Fruit fly (Drosophila melanogaster) whole organism, adult: ENCODE data around the gene CG13408.

Experiments
- CG11617 ChIP-seq: fragments of 200-800 bp; sonication (Bioruptor generic); optimal IDR thresholded peaks from 2 replicates; lab custom pipeline; 2017; ENCODE audit warnings: mild to moderate bottlenecking, missing biosample characterization, missing genetic modification reagents, missing genetic modification characterization
- CG12768 ChIP-seq: fragments of 200-800 bp; sonication (Bioruptor generic); optimal IDR thresholded peaks from 2 replicates; lab custom pipeline; 2017; ENCODE audit warnings: missing biosample characterization, missing genetic modification characterization, mild to moderate bottlenecking, moderate library complexity, missing genetic modification reagents
- CG33017 ChIP-seq: fragments of 200-800 bp; sonication (Bioruptor generic); optimal IDR thresholded peaks from 2 replicates; lab custom pipeline; 2018; ENCODE audit warnings: missing biosample characterization, mild to moderate bottlenecking, missing genetic modification characterization, moderate library complexity
- Clk ChIP-seq: fragments of 200-800 bp; sonication (Bioruptor generic); optimal IDR thresholded peaks from 2 replicates; lab custom pipeline; 2017; ENCODE audit warnings: missing biosample characterization, missing genetic modification characterization
- Crg-1 ChIP-seq: fragments of 200-800 bp; sonication (Bioruptor generic); optimal IDR thresholded peaks from 2 replicates; lab custom pipeline; 2016; ENCODE audit warnings: missing biosample characterization, missing genetic modification characterization
- Hr96 ChIP-seq: fragments of 200-800 bp; sonication (Bioruptor generic); optimal IDR thresholded peaks from 2 replicates; lab custom pipeline; 2016; ENCODE audit warnings: missing biosample characterization, missing genetic modification characterization
- kay ChIP-seq: fragments of 200-800 bp; sonication (Bioruptor generic); peaks from one replicate; lab custom pipeline; 2016; ENCODE audit warnings: missing biosample characterization, missing genetic modification characterization, borderline replicate concordance
- toe ChIP-seq: fragments of 200-800 bp; sonication (Bioruptor generic); optimal IDR thresholded peaks from 2 replicates; lab custom pipeline; 2016; ENCODE audit warnings: missing biosample characterization, missing genetic modification characterization

dm6 chr3R:22119354-22119753 is 39.2 kb downstream of the CG13408 start, which contains the start of gene Ir94c:
- TF ChIP-seq CG12768, result no peak
- TF ChIP-seq Hr96 (GFP tag; lab: Kevin White, UChicago), result no peak
- no peak for TF ChIP-seq kay
- TF ChIP-seq CG33017 (tag; lab: Kevin White, UChicago), result no peak
- TF ChIP-seq toe, result no peak
- no peak for TF ChIP-seq Crg-1
- no peak for TF ChIP-seq Clk (GFP tag; lab: Kevin White, UChicago)
- no peak for TF ChIP-seq CG11617
